Fruit fly (Drosophila melanogaster) Kc167 (cell line): ENCODE results near the gene ND-B18.

ENCODE experiments used
- Sin3A ChIP-seq: fragments of >200 bp; optimal IDR thresholded peaks from 2 replicates; lab custom pipeline; 2018; ENCODE audit warnings: missing external identifiers
- h ChIP-seq: fragments of >200 bp; optimal IDR thresholded peaks from 3 replicates; lab custom pipeline; 2018; ENCODE audit warnings: missing external identifiers
- ttk ChIP-seq: sonication (Bioruptor generic); optimal IDR thresholded peaks from 2 replicates; lab custom pipeline; 2017; ENCODE audit warnings: missing external identifiers

DNA sequence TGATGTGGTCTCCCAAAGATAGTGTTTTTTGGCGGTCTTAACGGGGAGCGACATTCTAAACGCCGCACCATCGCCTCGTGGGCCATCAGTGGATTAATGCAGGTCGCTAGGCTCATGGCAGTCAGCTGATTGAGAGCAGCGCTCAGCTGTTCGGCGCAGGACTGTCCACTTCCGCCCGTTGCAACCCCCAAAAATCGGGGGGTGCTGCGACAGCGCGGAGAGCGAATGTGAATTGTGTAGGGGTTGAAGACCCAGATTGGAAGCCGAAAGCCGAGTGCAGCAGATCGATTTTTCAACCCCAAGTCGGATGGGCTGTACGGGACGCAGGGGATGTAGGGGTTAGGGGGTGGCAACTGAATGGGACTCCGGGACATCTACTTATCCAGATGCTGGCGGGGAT is 914 bp upstream of the ND-B18 start:
- no peak for TF ChIP-seq Sin3A (lab: Kevin White, UChicago)
- TF ChIP-seq ttk (lab: Kevin White, UChicago): no peak
- no peak for TF ChIP-seq h (lab: Kevin White, UChicago)
